Fruit fly (Drosophila melanogaster) Kc167 (cell line): ENCODE data around the gene CG32271.

Experiments used
- h ChIP-seq: fragments of >200 bp; optimal IDR thresholded peaks from 3 replicates; lab custom pipeline; 2018; ENCODE audit warnings: missing external identifiers
- insv ChIP-seq: fragments of >200 bp; optimal IDR thresholded peaks from 3 replicates; lab custom pipeline; 2018; ENCODE audit warnings: missing external identifiers
- psq ChIP-seq: fragments of >200 bp; optimal IDR thresholded peaks from 2 replicates; lab custom pipeline; 2017; ENCODE audit warnings: missing external identifiers

DNA sequence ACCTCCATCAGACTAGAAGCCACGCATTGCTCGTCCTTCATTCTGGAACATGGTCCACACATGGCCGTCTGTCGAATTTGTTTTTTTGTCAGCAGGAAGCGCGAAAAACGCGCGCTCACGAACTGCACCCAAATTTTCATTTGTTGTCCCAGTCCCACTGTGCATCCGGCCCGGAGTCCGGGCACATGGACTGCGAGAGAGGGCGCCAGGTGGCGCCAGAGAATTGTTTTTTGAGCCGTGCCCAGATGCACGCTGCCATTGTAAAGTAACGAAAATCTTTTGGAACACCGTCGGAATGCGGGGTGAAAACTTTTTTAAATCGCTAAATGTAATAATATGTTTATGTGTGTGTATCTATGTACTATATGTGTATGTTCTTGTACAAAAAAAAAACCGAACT is 45.3 kb downstream of the CG32271 start:
- no peak for TF ChIP-seq psq
- TF ChIP-seq insv: no peak
- TF ChIP-seq h: no peak
